Worm (Caenorhabditis elegans) whole organism, young adult: Measurements from ENCODE around the gene R160.13.

Experiments
- F23B12.7 ChIP-seq: sonication (generic microtip); optimal IDR thresholded peaks from 2 replicates; lab custom pipeline; 2017; ENCODE audit warnings: missing genetic modification characterization, mild to moderate bottlenecking, missing compliant biosample characterization, antibody characterized with exemption, moderate library complexity; ENCODE audit not compliant: insufficient read depth
- F37B4.10 ChIP-seq: fragments of 200-800 bp; sonication (Bioruptor generic); IDR thresholded peaks from 2 replicates; pipeline ENCODE4 v1.3.6; 2022; ENCODE audit warnings: missing genetic modification characterization, missing compliant biosample characterization
- athp-1 ChIP-seq: sonication (generic microtip); optimal IDR thresholded peaks from 2 replicates; lab custom pipeline; 2017; ENCODE audit warnings: mild to moderate bottlenecking, missing genetic modification characterization, missing compliant biosample characterization
- dpff-1 ChIP-seq: sonication (generic microtip); optimal IDR thresholded peaks from 2 replicates; lab custom pipeline; 2017; ENCODE audit warnings: mild to moderate bottlenecking, missing genetic modification characterization, missing compliant biosample characterization
- dpl-1 ChIP-seq: fragments of 150-350 bp; optimal IDR thresholded peaks from 2 replicates; lab custom pipeline; 2014; ENCODE audit warnings: missing biosample characterization, missing genetic modification reagents, missing genetic modification characterization
- let-526 ChIP-seq: fragments of 200-800 bp; sonication (Bioruptor generic); IDR thresholded peaks from 2 replicates; pipeline ENCODE4 v1.3.6; 2022; ENCODE audit warnings: missing genetic modification reagents, missing genetic modification characterization, missing compliant biosample characterization
- let-607 ChIP-seq, 2 experiments: fragments of 200-800 bp in 1 of 2; sonication (Bioruptor generic) in 1 of 2; sonication (generic microtip) in 1 of 2; optimal IDR thresholded peaks; 2 replicates each; lab custom pipeline; 2016 to 2018; ENCODE audit warnings: mild to moderate bottlenecking in 2 of 2, missing compliant biosample characterization in 2 of 2, missing genetic modification characterization in 2 of 2, moderate library complexity in 2 of 2, missing genotype in 1 of 2
- madf-6 ChIP-seq: fragments of 200-800 bp; sonication (Bioruptor generic); IDR thresholded peaks from 2 replicates; pipeline ENCODE4 v1.3.6; 2022; ENCODE audit warnings: missing genetic modification reagents, missing genetic modification characterization, missing compliant biosample characterization
- xnd-1 ChIP-seq: sonication (generic microtip); optimal IDR thresholded peaks from 2 replicates; lab custom pipeline; 2016; ENCODE audit warnings: missing genotype, missing genetic modification reagents, missing genetic modification characterization, missing compliant biosample characterization
- ztf-6 ChIP-seq: fragments of 200-800 bp; sonication (Bioruptor generic); IDR thresholded peaks from 2 replicates; pipeline ENCODE4 v1.3.6; 2022; ENCODE audit warnings: missing genetic modification reagents, missing genetic modification characterization, missing compliant biosample characterization

DNA sequence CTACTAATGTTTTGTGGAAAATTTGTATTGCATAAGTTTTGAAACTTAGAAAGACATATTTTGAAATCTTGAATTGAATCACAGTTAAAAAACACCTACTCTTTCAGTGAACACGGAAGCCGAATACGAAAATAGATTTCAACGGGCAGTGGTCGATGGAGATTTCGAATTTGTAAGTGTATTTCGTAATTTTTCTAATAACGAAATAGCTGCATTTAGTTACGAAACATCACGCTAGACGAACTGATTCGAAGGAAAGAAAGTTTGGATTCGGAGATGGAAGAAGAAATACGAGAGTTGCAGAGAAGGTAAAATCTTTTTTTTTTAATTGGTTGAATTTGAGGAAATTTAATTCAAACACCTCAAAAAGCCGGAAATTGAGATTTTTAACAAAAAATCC, 28.6 kb downstream of the R160.13 start:
- no peak for TF ChIP-seq F37B4.10 (GFP tag; lab: Robert Waterston, UW)
- TF ChIP-seq dpff-1 (tag; lab: Kevin White, UChicago) = no peak
- no peak for TF ChIP-seq madf-6
- TF ChIP-seq let-526 (GFP tag; lab: Robert Waterston, UW) = no peak
- TF ChIP-seq athp-1 (tag; lab: Kevin White, UChicago) = no peak
- TF ChIP-seq dpl-1 (GFP tag; lab: Kevin White, UChicago) = no peak
- no peak for TF ChIP-seq xnd-1
- no peak for TF ChIP-seq F23B12.7 (tag; lab: Kevin White, UChicago)
- TF ChIP-seq ztf-6 (GFP tag; lab: Robert Waterston, UW) = no peak
- no peak for TF ChIP-seq let-607 (tag; optimal IDR thresholded peaks at IDR 0.05; lab: Kevin White, UChicago)
